Worm (Caenorhabditis elegans): ENCODE data around the gene T24D5.2.

- TF ChIP-seq dao-5 (tag; optimal IDR thresholded peaks at IDR 0.05) = no peak
- no peak for TF ChIP-seq W03F9.2 (tag; optimal IDR thresholded peaks at IDR 0.05)
- TF ChIP-seq him-1 (tag; optimal IDR thresholded peaks at IDR 0.05) = no peak
Measured at ce11 chrX:12583497-12583896, 2.8 kb downstream of the T24D5.2 start.

Measured in whole organism, L4/young adult.